Worm (Caenorhabditis elegans) whole organism, L2 larva: ENCODE data around the gene srw-44.

ENCODE experiments used
- nhr-237 ChIP-seq: fragments of 150-350 bp; optimal IDR thresholded peaks from 2 replicates; lab custom pipeline; 2014; ENCODE audit warnings: missing biosample characterization, missing genetic modification characterization
- nhr-25 ChIP-seq: fragments of 150-350 bp; sonication (generic microtip); optimal IDR thresholded peaks from 3 replicates; lab custom pipeline; 2014; ENCODE audit warnings: missing biosample characterization, missing genetic modification characterization
- unc-62 ChIP-seq: fragments of 150-350 bp; optimal IDR thresholded peaks from 2 replicates; lab custom pipeline; 2014; ENCODE audit warnings: missing biosample characterization, missing genetic modification reagents, missing genetic modification characterization
- ztf-11 ChIP-seq: sonication (generic microtip); optimal IDR thresholded peaks from 2 replicates; lab custom pipeline; 2017; ENCODE audit warnings: missing biosample characterization, missing genetic modification characterization

DNA sequence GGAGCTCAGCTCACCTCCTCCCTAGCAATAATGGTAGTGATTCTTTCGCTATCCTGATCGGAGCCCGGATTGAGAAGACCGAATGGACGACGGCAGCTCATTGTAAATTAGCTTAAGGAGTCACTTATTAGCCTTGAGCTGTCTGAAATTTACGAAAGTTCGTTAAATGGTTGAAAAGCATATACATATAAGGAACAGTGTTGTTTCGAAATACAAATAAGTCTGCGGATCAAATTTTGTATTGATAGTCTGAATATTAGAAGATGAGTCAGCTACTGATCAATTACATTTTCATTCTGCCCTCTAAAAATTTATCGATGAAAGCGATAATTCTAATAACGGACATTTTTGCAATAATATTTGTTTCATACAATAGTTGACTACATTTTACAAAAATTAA lies 13.4 kb upstream of the srw-44 start, which contains the start of gene F14F8.14:
- TF ChIP-seq ztf-11 (no peak), unc-62 (GFP tag; lab: Kevin White, UChicago) (no peak), nhr-237 (no peak), nhr-25 (tag; lab: Kevin White, UChicago) (no peak)
